Fruit fly (Drosophila melanogaster) whole organism, wandering third instar larva: ENCODE data around the gene Fbw5.

Experiments used
- Abd-B ChIP-seq: fragments of >200 bp; optimal IDR thresholded peaks from 2 replicates; lab custom pipeline; 2017; ENCODE audit warnings: missing biosample characterization, missing genetic modification characterization
- CG32264 ChIP-seq: fragments of 200-800 bp; sonication (Bioruptor generic); optimal IDR thresholded peaks from 2 replicates; lab custom pipeline; 2016; ENCODE audit warnings: missing biosample characterization, missing genetic modification characterization
- CG9705 ChIP-seq: fragments of 200-800 bp; sonication (Bioruptor generic); optimal IDR thresholded peaks from 2 replicates; lab custom pipeline; 2018; ENCODE audit warnings: missing biosample characterization, mild to moderate bottlenecking, missing genetic modification characterization
- CrebA ChIP-seq: fragments of 200-800 bp; sonication (Bioruptor generic); optimal IDR thresholded peaks from 2 replicates; lab custom pipeline; 2016; ENCODE audit warnings: missing biosample characterization, mild to moderate bottlenecking, missing genetic modification characterization, borderline replicate concordance
- Dfd ChIP-seq: fragments of >200 bp; optimal IDR thresholded peaks from 2 replicates; lab custom pipeline; 2017; ENCODE audit warnings: missing biosample characterization, missing genetic modification characterization
- Dif ChIP-seq: fragments of 200-275, 200-300 bp; sonication (Bioruptor generic); optimal IDR thresholded peaks from 2 replicates; lab custom pipeline; 2018; ENCODE audit warnings: missing biosample characterization, missing genetic modification characterization; ENCODE audit not compliant: partially characterized antibody
- GATAd ChIP-seq: sonication (Bioruptor generic); optimal IDR thresholded peaks from 2 replicates; lab custom pipeline; 2016; ENCODE audit warnings: missing biosample characterization, missing genetic modification characterization
- HLH106 ChIP-seq: fragments of 200-800 bp; optimal IDR thresholded peaks from 3 replicates; lab custom pipeline; 2019; ENCODE audit warnings: missing biosample characterization, mild to moderate bottlenecking, missing genetic modification characterization, moderate library complexity
- Hnf4 ChIP-seq: fragments of 200-800 bp; sonication (Bioruptor generic); optimal IDR thresholded peaks from 2 replicates; lab custom pipeline; 2016; ENCODE audit warnings: missing biosample characterization, mild to moderate bottlenecking, missing genetic modification characterization
- Hr78 ChIP-seq: fragments of >200 bp; optimal IDR thresholded peaks from 2 replicates; lab custom pipeline; 2017; ENCODE audit warnings: missing biosample characterization, missing genetic modification characterization
- Hr83 ChIP-seq: fragments of 200-300 bp; sonication (Bioruptor generic); optimal IDR thresholded peaks from 2 replicates; lab custom pipeline; 2016; ENCODE audit warnings: missing biosample characterization, mild to moderate bottlenecking, missing genetic modification characterization, moderate library complexity; ENCODE audit not compliant: poor library complexity, severe bottlenecking
- Jra ChIP-seq: sonication (Bioruptor generic); optimal IDR thresholded peaks from 2 replicates; lab custom pipeline; 2016; ENCODE audit warnings: missing biosample characterization, missing genetic modification characterization
- Mio ChIP-seq: sonication (Bioruptor generic); optimal IDR thresholded peaks from 2 replicates; lab custom pipeline; 2016; ENCODE audit warnings: missing biosample characterization, missing genetic modification characterization
- Myc ChIP-seq: fragments of >200 bp; optimal IDR thresholded peaks from 2 replicates; lab custom pipeline; 2017
- N ChIP-seq: fragments of >200 bp; optimal IDR thresholded peaks from 2 replicates; lab custom pipeline; 2018; ENCODE audit warnings: missing biosample characterization, missing external identifiers, missing genetic modification characterization
- OdsH ChIP-seq: fragments of 200-800 bp; sonication (Bioruptor generic); optimal IDR thresholded peaks from 2 replicates; lab custom pipeline; 2016; ENCODE audit warnings: missing biosample characterization, mild to moderate bottlenecking, missing genetic modification characterization
- Rel ChIP-seq, 2 experiments: fragments of 200-800 bp; sonication (Bioruptor generic) in 1 of 2; optimal IDR thresholded peaks; 2 replicates in 1 of 2; 3 replicates in 1 of 2; lab custom pipeline; 2016 to 2019; ENCODE audit warnings: mild to moderate bottlenecking in 2 of 2, missing biosample characterization in 2 of 2, missing genetic modification characterization in 2 of 2, moderate library complexity in 1 of 2
- Sp1 ChIP-seq: fragments of 200-800 bp; sonication (Bioruptor generic); optimal IDR thresholded peaks from 3 replicates; lab custom pipeline; 2019; ENCODE audit warnings: missing biosample characterization, mild to moderate bottlenecking, missing genetic modification characterization, moderate library complexity
- Vsx2 ChIP-seq: fragments of 200-300, 225-300 bp; sonication (Bioruptor generic); optimal IDR thresholded peaks from 2 replicates; lab custom pipeline; 2018; ENCODE audit warnings: missing biosample characterization, missing genetic modification characterization; ENCODE audit not compliant: partially characterized antibody
- br ChIP-seq: fragments of 200-800 bp; sonication (Bioruptor generic); optimal IDR thresholded peaks from 2 replicates; lab custom pipeline; 2016; ENCODE audit warnings: missing biosample characterization, missing genetic modification characterization
- brk ChIP-seq: fragments of 200-800 bp; sonication (Bioruptor generic); optimal IDR thresholded peaks from 2 replicates; lab custom pipeline; 2016; ENCODE audit warnings: missing biosample characterization, mild to moderate bottlenecking, missing genetic modification characterization
- dl ChIP-seq, 2 experiments: fragments of 175-275, 200-275 bp in 1 of 2; fragments of 200-275 bp in 1 of 2; sonication (Bioruptor generic); optimal IDR thresholded peaks; lab custom pipeline; 2018; ENCODE audit warnings: mild to moderate bottlenecking in 2 of 2, missing biosample characterization in 2 of 2, missing genetic modification characterization in 2 of 2, moderate library complexity in 2 of 2; ENCODE audit not compliant: partially characterized antibody in 2 of 2, insufficient read depth in 1 of 2
- dmrt93B ChIP-seq: fragments of 200-800 bp; sonication (Bioruptor generic); optimal IDR thresholded peaks from 2 replicates; lab custom pipeline; 2018; ENCODE audit warnings: missing biosample characterization, mild to moderate bottlenecking, missing genetic modification characterization
- dsf ChIP-seq: sonication (Bioruptor generic); optimal IDR thresholded peaks from 2 replicates; lab custom pipeline; 2016; ENCODE audit warnings: missing biosample characterization, missing genetic modification characterization, borderline replicate concordance
- ey ChIP-seq: fragments of 200-800 bp; sonication (Bioruptor generic); optimal IDR thresholded peaks from 2 replicates; lab custom pipeline; 2016; ENCODE audit warnings: missing biosample characterization, missing genetic modification characterization
- foxo ChIP-seq, 2 experiments: fragments of 200-800 bp; sonication (Bioruptor generic); optimal IDR thresholded peaks; 2 replicates in 1 of 2; 3 replicates in 1 of 2; lab custom pipeline; 2016 to 2017; ENCODE audit warnings: missing biosample characterization in 2 of 2, missing genetic modification characterization in 2 of 2
- fru ChIP-seq: fragments of 200-800 bp; sonication (Bioruptor generic); optimal IDR thresholded peaks from 3 replicates; lab custom pipeline; 2016; ENCODE audit warnings: missing biosample characterization, mild to moderate bottlenecking, missing genetic modification characterization
- h ChIP-seq: fragments of 200-800 bp; sonication (Bioruptor generic); optimal IDR thresholded peaks from 3 replicates; lab custom pipeline; 2016; ENCODE audit warnings: missing biosample characterization, mild to moderate bottlenecking, missing genetic modification characterization
- jim ChIP-seq: fragments of 175-275, 200-325 bp; sonication (Bioruptor generic); optimal IDR thresholded peaks from 2 replicates; lab custom pipeline; 2016; ENCODE audit warnings: missing biosample characterization, mild to moderate bottlenecking, missing genetic modification characterization
- lola ChIP-seq: fragments of >200 bp; optimal IDR thresholded peaks from 2 replicates; lab custom pipeline; 2017; ENCODE audit warnings: missing biosample characterization, missing genetic modification characterization
- pan ChIP-seq: fragments of >200 bp; optimal IDR thresholded peaks from 2 replicates; lab custom pipeline; 2017
- psq ChIP-seq: fragments of 200-800 bp; sonication (Bioruptor generic); optimal IDR thresholded peaks from 3 replicates; lab custom pipeline; 2017; ENCODE audit warnings: missing biosample characterization, mild to moderate bottlenecking, missing genetic modification characterization, moderate library complexity
- rgr ChIP-seq: fragments of 200-800 bp; sonication (Bioruptor generic); optimal IDR thresholded peaks from 3 replicates; lab custom pipeline; 2016; ENCODE audit warnings: missing biosample characterization, mild to moderate bottlenecking, missing genetic modification characterization
- sage ChIP-seq: fragments of 200-800 bp; sonication (Bioruptor generic); optimal IDR thresholded peaks from 2 replicates; lab custom pipeline; 2016; ENCODE audit warnings: missing biosample characterization, mild to moderate bottlenecking, missing genetic modification characterization
- sv ChIP-seq: fragments of 200-800 bp; sonication (Bioruptor generic); optimal IDR thresholded peaks from 3 replicates; lab custom pipeline; 2016; ENCODE audit warnings: missing biosample characterization, missing genetic modification characterization
- tai ChIP-seq: sonication (Bioruptor generic); optimal IDR thresholded peaks from 2 replicates; lab custom pipeline; 2016; ENCODE audit warnings: missing biosample characterization, missing genetic modification characterization
- usp ChIP-seq: fragments of >200 bp; optimal IDR thresholded peaks from 2 replicates; lab custom pipeline; 2017; ENCODE audit warnings: missing biosample characterization, missing genetic modification characterization
- woc ChIP-seq: sonication (Bioruptor generic); optimal IDR thresholded peaks from 2 replicates; lab custom pipeline; 2016; ENCODE audit warnings: missing biosample characterization, mild to moderate bottlenecking, missing genetic modification characterization

The Fbw5 gene

dm6 chr2L:6065823-6066222, at the start of gene Fbw5, which contains the start of gene CG9147:
Gene Fbw5 (minus strand): TSS chr2L:6065953.
Gene CG9147 (plus strand): TSS chr2L:6065997.
- peak; percentile 99 for TF ChIP-seq dmrt93B (GFP tag; lab: Kevin White, UChicago)
- TF ChIP-seq brk (GFP tag; lab: Kevin White, UChicago), result no peak
- TF ChIP-seq sv, result peak; percentile 100
- peak; percentile 100 for TF ChIP-seq CG32264 (GFP tag; lab: Kevin White, UChicago)
- peak; percentile 98 for TF ChIP-seq Hr83 (GFP tag; lab: Kevin White, UChicago)
- no peak for TF ChIP-seq tai (GFP tag; lab: Kevin White, UChicago)
- no peak for TF ChIP-seq Vsx2 (GFP tag; lab: Kevin White, UChicago)
- no peak for TF ChIP-seq dl (GFP tag; optimal IDR thresholded peaks at IDR 0.05; lab: Kevin White, UChicago; ENCODE audit: insufficient read depth in 1 of 2, partially characterized antibody in 2 of 2)
- peak; percentile 96 for TF ChIP-seq CG9705 (GFP tag; lab: Kevin White, UChicago)
- peak; percentile 100 for TF ChIP-seq Sp1 (GFP tag; lab: Kevin White, UChicago)
- TF ChIP-seq foxo (GFP tag; optimal IDR thresholded peaks at IDR 0.05; lab: Kevin White, UChicago), result peak; percentile 99 to 100
- no peak for TF ChIP-seq Abd-B
- TF ChIP-seq CrebA (GFP tag; lab: Kevin White, UChicago), result no peak
- TF ChIP-seq rgr (GFP tag; lab: Kevin White, UChicago), result peak; percentile 100
- no peak for TF ChIP-seq Dif (GFP tag; lab: Kevin White, UChicago)
- no peak for TF ChIP-seq lola (GFP tag; lab: Kevin White, UChicago)
- TF ChIP-seq Hr78, result no peak
- peak; percentile 100 for TF ChIP-seq OdsH (GFP tag; lab: Kevin White, UChicago)
- peak; percentile 99 for TF ChIP-seq fru (GFP tag; lab: Kevin White, UChicago)
- no peak for TF ChIP-seq Dfd (GFP tag; lab: Kevin White, UChicago)
- peak; percentile 100 for TF ChIP-seq Hnf4
- peak; percentile 100 for TF ChIP-seq br (GFP tag; lab: Kevin White, UChicago)
- peak; percentile 96 for TF ChIP-seq GATAd (GFP tag; lab: Kevin White, UChicago)
- peak; percentile 98 for TF ChIP-seq Jra (GFP tag; lab: Kevin White, UChicago)
- TF ChIP-seq ey (GFP tag; lab: Kevin White, UChicago), result peak; percentile 100
- no peak for TF ChIP-seq Myc (lab: Kevin White, UChicago)
- TF ChIP-seq woc (GFP tag; lab: Kevin White, UChicago), result peak; percentile 100
- peak; percentile 95 for TF ChIP-seq Mio (GFP tag; lab: Kevin White, UChicago)
- no peak for TF ChIP-seq N
- peak; percentile 99 for TF ChIP-seq Rel (GFP tag; optimal IDR thresholded peaks at IDR 0.05; lab: Kevin White, UChicago)
- peak; percentile 94 for TF ChIP-seq Rel (tag; optimal IDR thresholded peaks at IDR 0.05; lab: Kevin White, UChicago)
- peak; percentile 99 for TF ChIP-seq sage (GFP tag; lab: Kevin White, UChicago)
- TF ChIP-seq dsf (GFP tag; lab: Kevin White, UChicago), result peak; percentile 97
- TF ChIP-seq h, result peak; percentile 100
- TF ChIP-seq pan (lab: Kevin White, UChicago), result no peak
- no peak for TF ChIP-seq usp (GFP tag; lab: Kevin White, UChicago)
- peak; percentile 100 for TF ChIP-seq HLH106
- peak; percentile 74 for TF ChIP-seq jim
- peak; percentile 99 for TF ChIP-seq psq (GFP tag; lab: Kevin White, UChicago)

- no peak for TF ChIP-seq Jra (GFP tag; lab: Kevin White, UChicago)
- TF ChIP-seq Rel (GFP tag; optimal IDR thresholded peaks at IDR 0.05; lab: Kevin White, UChicago), result no peak
- TF ChIP-seq Rel (tag; optimal IDR thresholded peaks at IDR 0.05; lab: Kevin White, UChicago), result no peak
- no peak for TF ChIP-seq Dif (GFP tag; lab: Kevin White, UChicago)
- no peak for TF ChIP-seq usp (GFP tag; lab: Kevin White, UChicago)
- no peak for TF ChIP-seq lola (GFP tag; lab: Kevin White, UChicago)
- no peak for TF ChIP-seq sage (GFP tag; lab: Kevin White, UChicago)
- TF ChIP-seq Hr83 (GFP tag; lab: Kevin White, UChicago), result no peak
- TF ChIP-seq br (GFP tag; lab: Kevin White, UChicago), result no peak
Observed at dm6 chr2L:6110781-6111180, 45.0 kb upstream of the Fbw5 start.
